Worm (Caenorhabditis elegans): ENCODE results near the gene C15B12.1.

Gene C15B12.1

ce11 chrX:6456567-6456966 is 20.0 kb upstream of the C15B12.1 start, which contains the start of gene pept-1:
Gene pept-1 (plus strand): TSS chrX:6456872.
- TF ChIP-seq him-1 (tag; optimal IDR thresholded peaks at IDR 0.05) (no peak), dao-5 (tag; optimal IDR thresholded peaks at IDR 0.05) (no peak), W03F9.2 (tag; optimal IDR thresholded peaks at IDR 0.05) (no peak)

DNA sequence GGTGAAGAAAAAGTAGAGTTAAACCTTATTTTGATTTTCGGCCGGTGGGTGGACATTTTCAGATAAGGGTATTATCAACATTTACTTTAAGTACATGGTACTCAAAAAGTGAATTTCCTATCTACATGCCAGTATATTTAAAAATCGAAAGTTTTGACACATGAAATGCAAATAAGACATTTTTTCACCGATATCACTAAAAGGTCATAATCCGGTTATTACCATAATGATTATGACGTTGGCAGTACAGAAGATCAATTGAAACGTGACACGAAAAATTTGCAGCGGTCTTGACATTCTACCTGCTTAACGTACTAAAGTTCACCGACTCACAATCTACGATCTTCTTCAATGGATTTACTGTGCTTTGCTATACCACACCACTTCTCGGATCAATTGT is 18.6 kb upstream of the C15B12.1 start:
- TF ChIP-seq him-1 (tag; optimal IDR thresholded peaks at IDR 0.05) (no peak), W03F9.2 (tag; optimal IDR thresholded peaks at IDR 0.05) (no peak), dao-5 (tag; optimal IDR thresholded peaks at IDR 0.05) (no peak)

- TF ChIP-seq W03F9.2 (tag; optimal IDR thresholded peaks at IDR 0.05) (no peak), dao-5 (tag; optimal IDR thresholded peaks at IDR 0.05) (no peak), him-1 (tag; optimal IDR thresholded peaks at IDR 0.05) (no peak)
These were observed 18.1 kb upstream of the C15B12.1 start for ce11 chrX:6458467-6458866.

ce11 chrX:6460123-6460522 is 16.5 kb upstream of the C15B12.1 start:
- no peak for TF ChIP-seq him-1 (tag; optimal IDR thresholded peaks at IDR 0.05)
- no peak for TF ChIP-seq W03F9.2 (tag; optimal IDR thresholded peaks at IDR 0.05)
- no peak for TF ChIP-seq dao-5 (tag; optimal IDR thresholded peaks at IDR 0.05)

DNA sequence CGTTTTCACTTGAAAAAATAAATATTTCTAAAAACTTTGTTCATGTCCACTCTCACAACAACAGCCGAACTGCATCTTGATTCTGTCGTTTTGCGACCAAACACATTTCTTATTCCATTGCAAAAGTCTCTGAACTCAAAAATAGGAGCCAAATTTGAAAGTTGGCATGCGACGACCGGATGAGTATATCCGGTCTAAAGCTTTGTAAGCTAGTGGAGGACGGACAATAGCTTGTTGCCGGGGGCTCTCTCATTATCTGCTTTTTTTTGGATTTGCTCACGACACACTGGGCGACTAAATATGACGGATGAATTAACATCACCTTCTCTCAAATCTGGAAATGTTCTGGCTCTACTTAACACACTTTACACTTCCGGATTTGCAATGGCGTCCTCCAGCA is 14.9 kb upstream of the C15B12.1 start, which contains the start of gene K04E7.1:
K04E7.1 (plus strand) TSS at position 301 of the 400 bp plus-strand sequence.
- TF ChIP-seq dao-5 (tag; optimal IDR thresholded peaks at IDR 0.05) (no peak), him-1 (tag; optimal IDR thresholded peaks at IDR 0.05) (no peak)

DNA sequence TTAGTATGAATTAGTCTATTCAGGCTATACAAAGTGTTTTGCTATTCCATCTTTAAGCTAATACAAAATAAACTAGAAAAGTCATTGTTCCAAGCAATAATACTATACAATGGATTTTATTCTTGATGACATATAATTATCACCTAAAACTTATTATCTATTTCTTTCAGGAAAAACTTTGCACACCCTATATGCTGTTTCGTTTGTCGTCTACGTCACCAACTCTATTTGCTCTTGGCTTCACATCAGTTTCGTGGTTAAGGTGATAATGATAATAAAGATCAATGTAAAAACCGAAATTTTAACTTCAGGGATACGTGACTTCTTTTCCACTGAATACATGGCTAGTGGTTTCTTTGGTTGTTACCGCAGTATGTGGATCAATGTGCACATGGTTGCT is 14.1 kb upstream of the C15B12.1 start:
- TF ChIP-seq him-1 (tag; optimal IDR thresholded peaks at IDR 0.05) (no peak), dao-5 (tag; optimal IDR thresholded peaks at IDR 0.05) (no peak), W03F9.2 (tag; optimal IDR thresholded peaks at IDR 0.05) (no peak)

DNA sequence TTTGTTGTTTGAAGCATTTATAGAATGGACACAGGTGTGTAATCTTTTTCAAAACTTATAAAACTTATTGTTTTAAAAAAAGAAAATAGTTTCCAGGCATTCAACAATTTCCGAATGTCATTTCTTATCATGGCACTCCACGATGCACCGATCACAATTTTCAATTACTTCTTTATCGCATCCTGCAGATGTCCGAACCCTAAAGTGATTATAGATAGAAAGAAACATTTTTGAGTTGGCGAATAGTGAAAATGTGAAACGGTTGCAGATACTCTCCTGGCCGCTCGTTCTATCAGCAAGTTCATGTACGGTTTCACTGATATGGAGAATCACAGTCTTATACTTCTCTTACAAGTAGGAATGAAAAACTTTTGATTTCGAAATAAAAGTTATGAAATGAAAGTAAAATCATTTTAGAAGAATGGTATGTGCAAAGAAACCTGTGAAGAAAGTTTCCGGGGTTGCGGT is 13.6 kb upstream of the C15B12.1 start, which contains the start of gene C15B12.2:
C15B12.2 (plus strand) TSS at position 418 of the 468 bp plus-strand sequence.
- TF ChIP-seq W03F9.2 (tag; optimal IDR thresholded peaks at IDR 0.05) (no peak), him-1 (tag; optimal IDR thresholded peaks at IDR 0.05) (no peak), dao-5 (tag; optimal IDR thresholded peaks at IDR 0.05) (no peak)

ce11 chrX:6467462-6467861 is 9.1 kb upstream of the C15B12.1 start, which contains the start of gene C15B12.3:
Gene C15B12.3 (minus strand): TSS chrX:6467562.
- no peak for TF ChIP-seq him-1 (tag; optimal IDR thresholded peaks at IDR 0.05)

- TF ChIP-seq dao-5 (tag; optimal IDR thresholded peaks at IDR 0.05), result no peak
- no peak for TF ChIP-seq W03F9.2 (tag; optimal IDR thresholded peaks at IDR 0.05)
- no peak for TF ChIP-seq him-1 (tag; optimal IDR thresholded peaks at IDR 0.05)
These were observed 8.1 kb upstream of the C15B12.1 start, which contains the start of gene C15B12.9 for ce11 chrX:6468499-6468898. Gene C15B12.9 (plus strand): TSS chrX:6468799.

- TF ChIP-seq dao-5 (tag; optimal IDR thresholded peaks at IDR 0.05), result no peak
- TF ChIP-seq him-1 (tag; optimal IDR thresholded peaks at IDR 0.05), result no peak
- no peak for TF ChIP-seq W03F9.2 (tag; optimal IDR thresholded peaks at IDR 0.05)
These were observed 2.8 kb upstream of the C15B12.1 start, which contains the start of the genes C15B12.4 and C15B12.8 for ce11 chrX:6473698-6474314. Gene C15B12.4 (minus strand): TSS chrX:6473748. Gene C15B12.8 (plus strand): TSS chrX:6474264.

ce11 chrX:6484780-6485179 is 8.2 kb downstream of the C15B12.1 start, which contains the start of gene gar-1:
Gene gar-1 (minus strand): TSS chrX:6484880.
- no peak for TF ChIP-seq him-1 (tag; optimal IDR thresholded peaks at IDR 0.05)
- no peak for TF ChIP-seq dao-5 (tag; optimal IDR thresholded peaks at IDR 0.05)
- no peak for TF ChIP-seq W03F9.2 (tag; optimal IDR thresholded peaks at IDR 0.05)

- TF ChIP-seq W03F9.2 (tag; optimal IDR thresholded peaks at IDR 0.05) (no peak), him-1 (tag; optimal IDR thresholded peaks at IDR 0.05) (no peak), dao-5 (tag; optimal IDR thresholded peaks at IDR 0.05) (no peak)
These were observed 23.1 kb downstream of the C15B12.1 start, which contains the start of gene actl-1 for ce11 chrX:6499736-6500135. Gene actl-1 (minus strand): TSS chrX:6499836.

DNA sequence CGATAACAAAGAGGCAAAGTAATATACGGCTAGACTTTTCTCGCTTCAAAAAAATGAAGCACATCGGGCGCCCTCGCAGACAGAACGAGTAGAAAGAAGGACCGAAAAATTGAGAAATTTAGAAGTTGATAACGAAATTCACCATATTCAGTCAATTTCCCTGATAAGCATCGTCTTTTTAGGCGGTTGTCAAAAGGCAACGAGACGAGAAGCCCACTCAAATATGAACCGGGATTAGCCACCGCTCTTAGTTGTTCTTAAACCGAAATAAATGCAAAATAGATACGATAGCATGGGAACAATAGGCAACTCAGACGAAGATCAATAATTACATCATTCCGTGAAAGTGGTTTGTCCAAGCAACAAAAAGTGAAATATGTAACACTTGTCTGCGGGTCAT is 26.5 kb downstream of the C15B12.1 start:
- TF ChIP-seq W03F9.2 (tag; optimal IDR thresholded peaks at IDR 0.05) (no peak), dao-5 (tag; optimal IDR thresholded peaks at IDR 0.05) (no peak), him-1 (tag; optimal IDR thresholded peaks at IDR 0.05) (no peak)

ce11 chrX:6505008-6505407 is 28.4 kb downstream of the C15B12.1 start, which contains the start of gene cdf-1:
Gene cdf-1 (minus strand): TSS chrX:6505143.
- TF ChIP-seq W03F9.2 (tag; optimal IDR thresholded peaks at IDR 0.05), result no peak
- no peak for TF ChIP-seq him-1 (tag; optimal IDR thresholded peaks at IDR 0.05)
- no peak for TF ChIP-seq dao-5 (tag; optimal IDR thresholded peaks at IDR 0.05)

All from whole organism, L4/young adult.